Worm (Caenorhabditis elegans) whole organism, midembryonic: ENCODE data around the gene mak-2.
"Not testable (repeated sequence)": the region's sequence is repeated elsewhere in the genome, so short reads cannot be mapped to it uniquely, and the experiment has no call there.

Experiments used
- T22C8.4 ChIP-seq: fragments of 200-800 bp; sonication (Bioruptor generic); IDR thresholded peaks from 2 replicates; pipeline ENCODE4 v1.3.6; 2022; ENCODE audit warnings: missing genetic modification characterization, missing compliant biosample characterization
- cog-1 ChIP-seq: sonication (generic microtip); optimal IDR thresholded peaks from 2 replicates; lab custom pipeline; 2016; ENCODE audit warnings: missing genetic modification characterization, missing compliant biosample characterization
- flt-1 ChIP-seq: fragments of 200-800 bp; sonication (Bioruptor generic); IDR thresholded peaks from 2 replicates; pipeline ENCODE4 v1.3.6; 2022; ENCODE audit warnings: missing genetic modification characterization, missing compliant biosample characterization
- klf-2 ChIP-seq: fragments of 200-800 bp; sonication (Bioruptor generic); conservative IDR thresholded peaks from 2 replicates; pipeline ENCODE4 v1.3.6; 2022; ENCODE audit warnings: missing genetic modification reagents, missing genetic modification characterization, missing compliant biosample characterization
- med-1 ChIP-seq: sonication (generic microtip); optimal IDR thresholded peaks from 2 replicates; lab custom pipeline; 2017; ENCODE audit warnings: missing genetic modification characterization, mild to moderate bottlenecking, missing compliant biosample characterization, antibody characterized with exemption, missing genetic modification reagents; ENCODE audit not compliant: insufficient read depth
- ref-1 ChIP-seq: fragments of 200-800 bp; sonication (Bioruptor generic); conservative IDR thresholded peaks from 2 replicates; pipeline ENCODE4 v1.3.6; 2022; ENCODE audit warnings: missing genetic modification reagents, missing genetic modification characterization, missing compliant biosample characterization
- tab-1 ChIP-seq: fragments of 200-800 bp; sonication (Bioruptor generic); IDR thresholded peaks from 2 replicates; pipeline ENCODE4 v1.3.6; 2022; ENCODE audit warnings: missing genetic modification characterization, missing compliant biosample characterization
- ztf-23 ChIP-seq: fragments of 200-800 bp; sonication (Bioruptor generic); IDR thresholded peaks from 2 replicates; pipeline ENCODE4 v1.3.6; 2022; ENCODE audit warnings: missing genetic modification reagents, missing genetic modification characterization, missing compliant biosample characterization
- ztf-29 ChIP-seq: fragments of 200-800 bp; sonication (Bioruptor generic); IDR thresholded peaks from 2 replicates; pipeline ENCODE4 v1.3.6; 2022; ENCODE audit warnings: missing genetic modification reagents, missing genetic modification characterization, missing compliant biosample characterization

Gene mak-2

DNA sequence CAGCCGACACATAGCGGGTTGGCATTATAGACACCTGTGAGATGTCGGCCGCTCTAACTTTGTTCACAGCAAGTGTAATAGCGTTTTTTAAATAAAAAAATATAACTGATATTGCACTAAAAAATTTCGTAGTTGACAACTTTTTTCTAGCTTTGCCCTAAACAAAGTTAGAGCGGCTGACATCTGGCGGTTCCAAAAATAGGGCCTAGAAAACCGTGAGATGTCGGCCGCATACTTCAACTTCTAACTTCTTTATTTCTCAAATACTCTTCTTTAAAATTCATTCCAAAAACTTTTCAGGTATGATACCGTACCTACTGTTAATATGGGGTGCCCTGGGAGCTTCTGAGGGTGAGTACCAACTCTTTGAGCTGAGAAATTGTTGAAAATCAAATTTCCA is 26.5 kb upstream of the mak-2 start, which contains the start of gene Y55F3BR.2:
TSS of gene Y55F3BR.2 (plus strand) at position 301 of the 400 bp plus-strand sequence.
- TF ChIP-seq T22C8.4 (GFP tag; lab: Robert Waterston, UW) (no peak), cog-1 (no peak)

DNA sequence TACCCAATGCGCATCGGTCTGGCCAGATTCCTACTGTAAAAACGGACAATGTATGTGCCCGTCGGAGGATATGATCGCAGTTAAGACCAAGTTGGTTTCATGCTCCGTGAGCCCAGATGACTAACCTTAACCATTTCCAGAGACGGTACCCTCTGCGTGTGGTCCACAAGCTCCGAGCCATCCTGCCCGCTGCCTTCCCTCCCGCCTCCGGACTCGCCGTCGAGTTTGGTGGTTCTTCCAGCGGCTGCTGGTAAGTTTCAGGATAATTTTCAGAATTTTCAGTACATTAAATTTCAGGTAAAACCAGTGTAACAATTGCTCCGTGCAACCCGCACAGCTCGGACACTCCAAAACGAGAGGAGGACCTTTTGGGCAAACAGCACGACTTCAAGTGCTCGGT is 24.3 kb upstream of the mak-2 start:
- TF ChIP-seq flt-1 (no peak), ztf-23 (GFP tag; lab: Robert Waterston, UW) (no peak), cog-1 (no peak), med-1 (GFP tag; lab: Kevin White, UChicago) (no peak), klf-2 (no peak), T22C8.4 (GFP tag; lab: Robert Waterston, UW) (no peak), tab-1 (GFP tag; lab: Robert Waterston, UW) (no peak), ref-1 (no peak), ztf-29 (GFP tag; lab: Robert Waterston, UW) (no peak)

DNA sequence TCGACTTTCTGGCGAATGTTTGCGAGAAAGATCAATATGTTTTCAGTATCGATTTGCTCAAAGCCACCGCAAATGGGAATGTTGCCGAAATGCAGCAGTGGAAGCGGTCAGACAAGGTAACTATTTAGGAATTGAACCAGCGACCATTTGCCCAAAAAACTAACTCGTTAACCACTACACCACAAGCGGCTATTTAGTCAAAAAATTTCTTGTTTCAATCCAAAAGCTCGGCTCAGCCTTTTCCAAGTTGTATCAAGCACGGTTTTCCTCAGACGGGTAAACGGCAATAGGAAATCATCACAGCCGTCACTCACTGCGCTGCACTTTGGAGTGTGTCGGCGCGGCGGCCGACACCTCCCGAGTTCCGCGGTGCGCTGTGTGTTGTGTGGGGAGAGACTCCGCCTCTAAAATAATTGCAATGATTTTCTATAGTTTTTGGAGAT is 18.3 kb upstream of the mak-2 start:
- TF ChIP-seq flt-1 (no peak), cog-1 (no peak), ref-1 (no peak), tab-1 (GFP tag; lab: Robert Waterston, UW) (no peak), med-1 (GFP tag; lab: Kevin White, UChicago) (no peak), T22C8.4 (GFP tag; lab: Robert Waterston, UW) (no peak), ztf-29 (GFP tag; lab: Robert Waterston, UW) (no peak), ztf-23 (GFP tag; lab: Robert Waterston, UW) (no peak), klf-2 (no peak)

DNA sequence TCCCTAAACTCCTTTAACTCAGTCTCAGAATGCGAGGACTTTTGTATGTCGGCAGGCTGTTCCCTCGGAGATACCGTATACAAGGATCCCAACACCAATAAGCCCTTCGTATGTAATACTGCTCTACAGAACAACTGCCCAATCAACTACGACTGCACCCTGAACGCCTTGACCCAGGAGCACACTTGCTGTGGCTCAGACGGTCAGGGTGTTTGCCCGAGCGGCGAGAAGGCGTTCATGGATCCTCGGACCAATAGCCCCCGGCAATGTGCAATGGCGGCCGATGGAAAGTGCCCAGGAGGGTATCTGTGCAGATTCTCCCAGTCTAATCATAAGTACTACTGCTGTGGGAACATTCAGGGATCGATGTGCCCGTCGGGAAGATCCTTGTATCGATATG is 16.4 kb upstream of the mak-2 start:
- TF ChIP-seq ztf-23 (GFP tag; lab: Robert Waterston, UW) (no peak), med-1 (GFP tag; lab: Kevin White, UChicago) (no peak), tab-1 (GFP tag; lab: Robert Waterston, UW) (no peak), flt-1 (no peak), klf-2 (no peak), cog-1 (no peak), ztf-29 (GFP tag; lab: Robert Waterston, UW) (no peak), ref-1 (no peak), T22C8.4 (GFP tag; lab: Robert Waterston, UW) (no peak)

DNA sequence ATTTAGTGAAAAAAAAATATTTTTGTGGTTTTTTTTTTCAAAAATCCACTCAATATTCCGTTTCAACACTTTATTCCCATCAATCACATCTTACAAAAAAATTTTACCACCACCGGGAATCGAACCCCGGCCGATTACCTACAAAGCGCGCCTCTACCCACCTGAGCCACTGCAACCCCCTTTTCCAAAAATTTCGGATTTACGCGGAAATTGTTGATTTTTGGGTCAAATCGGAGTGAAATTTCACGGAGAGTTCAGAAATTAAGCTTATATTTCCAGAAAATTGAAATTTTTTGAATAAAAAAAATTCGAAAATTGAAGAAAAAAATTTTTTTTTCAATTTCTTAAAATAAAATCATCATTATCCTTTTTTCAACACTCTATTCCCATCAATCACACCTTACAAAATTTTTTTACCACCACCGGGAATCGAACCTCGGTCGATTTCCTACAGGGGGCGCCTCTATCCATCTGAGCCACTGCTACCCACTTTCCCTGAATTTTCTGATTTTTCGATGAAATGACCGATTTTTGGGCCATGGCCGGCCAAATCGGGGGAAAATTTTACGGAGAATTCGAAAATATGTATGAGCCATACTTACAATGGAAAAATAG is 11.9 kb upstream of the mak-2 start:
- no peak for TF ChIP-seq med-1 (GFP tag; lab: Kevin White, UChicago)
- TF ChIP-seq ztf-29 (GFP tag; lab: Robert Waterston, UW), result no peak
- no peak for TF ChIP-seq klf-2
- TF ChIP-seq tab-1 (GFP tag; lab: Robert Waterston, UW), result no peak
- TF ChIP-seq cog-1, result no peak
- no peak for TF ChIP-seq T22C8.4 (GFP tag; lab: Robert Waterston, UW)
- TF ChIP-seq flt-1, result no peak
- TF ChIP-seq ztf-23 (GFP tag; lab: Robert Waterston, UW), result no peak
- no peak for TF ChIP-seq ref-1

DNA sequence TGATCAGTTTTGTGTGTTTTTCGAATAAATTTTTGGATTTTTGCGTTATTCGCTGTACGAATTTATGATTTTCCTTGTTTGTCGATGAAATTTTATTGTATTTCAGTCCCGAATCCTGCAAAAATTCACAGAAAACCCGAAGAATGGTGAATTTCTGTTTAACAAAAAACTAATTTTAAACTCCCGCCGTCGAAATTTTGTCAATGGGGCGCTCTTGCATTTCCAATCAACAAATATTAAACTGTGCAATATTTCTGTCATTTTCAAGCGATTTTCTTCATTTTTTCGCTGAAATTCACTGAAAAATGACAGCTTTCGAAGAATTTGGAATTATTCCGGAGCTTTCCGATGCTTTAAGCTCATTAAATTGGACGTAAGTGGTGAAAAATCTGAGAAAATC is 10.5 kb upstream of the mak-2 start, which contains the start of gene Y55F3BR.1:
TSS of gene Y55F3BR.1 (plus strand) at position 115 of the 400 bp plus-strand sequence.
- TF ChIP-seq ref-1, result no peak
- TF ChIP-seq ztf-23 (GFP tag; lab: Robert Waterston, UW), result no peak
- TF ChIP-seq cog-1, result no peak
- TF ChIP-seq T22C8.4 (GFP tag; lab: Robert Waterston, UW), result no peak
- no peak for TF ChIP-seq klf-2
- TF ChIP-seq tab-1 (GFP tag; lab: Robert Waterston, UW), result no peak
- TF ChIP-seq med-1 (GFP tag; lab: Kevin White, UChicago), result no peak
- no peak for TF ChIP-seq ztf-29 (GFP tag; lab: Robert Waterston, UW)
- no peak for TF ChIP-seq flt-1

DNA sequence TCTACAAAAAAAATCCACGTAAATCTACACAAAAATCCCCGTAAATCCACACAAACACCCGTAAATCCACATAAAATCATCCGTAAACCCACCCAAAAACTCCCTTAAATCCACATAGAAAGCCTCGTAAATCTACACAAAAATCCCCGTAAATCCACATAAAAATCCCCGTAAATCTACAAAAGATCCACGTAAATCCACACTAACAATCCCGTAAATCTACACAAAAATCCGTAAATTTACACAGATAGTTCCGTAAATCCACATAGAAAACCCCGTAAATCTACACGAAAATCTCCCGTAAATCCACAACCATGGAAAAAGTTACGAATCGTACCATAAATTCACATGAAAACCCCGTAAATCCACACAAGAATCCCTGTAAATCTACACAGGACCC is 6.5 kb upstream of the mak-2 start:
- TF ChIP-seq ref-1 (no peak), cog-1 (no peak), ztf-23 (GFP tag; lab: Robert Waterston, UW) (no peak), flt-1 (no peak), med-1 (GFP tag; lab: Kevin White, UChicago) (no peak), klf-2 (no peak), ztf-29 (GFP tag; lab: Robert Waterston, UW) (no peak), tab-1 (GFP tag; lab: Robert Waterston, UW) (no peak), T22C8.4 (GFP tag; lab: Robert Waterston, UW) (no peak)

DNA sequence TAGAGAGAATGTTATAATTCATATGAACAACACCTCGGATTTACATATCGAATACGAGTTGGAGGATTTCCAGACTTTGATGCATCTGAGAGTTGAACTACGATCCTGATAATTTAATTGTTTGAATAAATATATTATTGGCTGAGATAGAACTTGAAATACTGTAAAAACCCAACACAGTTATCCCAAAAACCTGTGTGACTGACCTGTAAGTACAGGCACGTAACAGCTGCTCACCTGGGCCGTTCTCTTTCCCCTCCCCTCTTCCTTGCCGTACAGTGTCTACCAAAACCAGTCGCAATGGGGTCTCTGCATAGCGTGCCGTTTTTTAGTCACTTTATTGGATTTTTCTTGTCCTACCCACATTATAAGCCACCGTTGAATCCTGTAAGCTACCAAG is 19.8 kb downstream of the mak-2 start, which contains the start of gene fbxc-12:
TSS of gene fbxc-12 (plus strand) at position 301 of the 400 bp plus-strand sequence.
- TF ChIP-seq tab-1, T22C8.4, ztf-29 (GFP tag; lab: Robert Waterston, UW): not testable (repeated sequence)

DNA sequence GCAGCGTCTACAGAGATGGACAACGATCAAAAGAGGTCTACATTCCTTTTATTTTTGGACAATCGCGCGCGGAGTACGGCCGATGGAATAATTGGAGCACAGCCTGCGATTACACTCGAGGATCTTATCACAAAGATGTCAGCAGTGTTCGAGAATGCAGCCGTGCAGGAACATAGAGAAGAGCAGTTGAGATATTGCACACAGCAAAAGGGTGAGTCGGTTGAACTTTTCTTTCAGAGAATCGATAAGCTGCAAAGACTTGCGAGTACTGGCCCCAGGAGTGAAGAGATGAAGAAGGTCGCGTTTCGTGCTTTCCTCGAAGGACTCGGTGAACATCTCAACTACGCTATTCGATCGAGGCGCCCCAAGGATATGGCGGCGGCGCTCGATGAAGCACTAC is 29.7 kb downstream of the mak-2 start:
- no peak for TF ChIP-seq flt-1

DNA sequence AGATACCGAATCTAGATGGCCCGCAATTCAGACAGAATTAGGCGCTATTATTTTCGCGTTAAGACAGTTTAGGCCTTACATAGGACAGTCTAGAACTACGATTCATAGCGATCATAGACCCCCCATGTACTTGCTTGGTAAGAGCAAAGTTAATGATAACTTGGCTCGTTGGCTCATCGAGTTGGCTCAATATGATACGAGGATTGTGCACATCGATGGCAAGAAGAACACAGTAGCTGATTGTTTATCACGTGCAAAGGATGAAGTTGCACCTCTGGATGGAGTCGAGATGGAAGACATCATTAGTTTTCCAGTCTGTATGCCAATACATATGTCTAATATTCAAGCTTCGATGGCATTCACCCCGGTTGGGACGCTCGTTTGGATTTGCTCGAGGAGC is 32.5 kb downstream of the mak-2 start:
- TF ChIP-seq ztf-29 (GFP tag; lab: Robert Waterston, UW), result no peak
- no peak for TF ChIP-seq tab-1 (GFP tag; lab: Robert Waterston, UW)
- TF ChIP-seq klf-2, result no peak
- no peak for TF ChIP-seq T22C8.4 (GFP tag; lab: Robert Waterston, UW)
- TF ChIP-seq cog-1, result no peak
- TF ChIP-seq flt-1, result no peak
- TF ChIP-seq ztf-23 (GFP tag; lab: Robert Waterston, UW), result no peak
- TF ChIP-seq ref-1, result no peak
- TF ChIP-seq med-1 (GFP tag; lab: Kevin White, UChicago), result no peak
